Worm (Caenorhabditis elegans) whole organism, early embryonic: Measurements from ENCODE around the gene dgtr-1.

ENCODE experiments used
- F13C5.2 ChIP-seq: sonication (generic microtip); optimal IDR thresholded peaks from 2 replicates; lab custom pipeline; 2017; ENCODE audit warnings: mild to moderate bottlenecking, missing genetic modification characterization, inconsistent platforms, missing compliant biosample characterization
- ama-1 ChIP-seq: fragments of 150-350 bp; optimal IDR thresholded peaks from 2 replicates; lab custom pipeline; 2014
- ceh-13 ChIP-seq: fragments of 200-800 bp; sonication (Bioruptor generic); optimal IDR thresholded peaks from 2 replicates; lab custom pipeline; 2018; ENCODE audit warnings: mild to moderate bottlenecking, missing genetic modification characterization, missing compliant biosample characterization
- ceh-36 ChIP-seq: sonication (generic microtip); optimal IDR thresholded peaks from 2 replicates; lab custom pipeline; 2016; ENCODE audit warnings: missing genetic modification characterization, inconsistent platforms, missing compliant biosample characterization
- flt-1 ChIP-seq: fragments of 200-800 bp; sonication (Bioruptor generic); IDR thresholded peaks from 2 replicates; pipeline ENCODE4 v1.3.6; 2022; ENCODE audit warnings: missing genetic modification characterization, missing compliant biosample characterization
- scrt-1 ChIP-seq: fragments of 200-800 bp; sonication (Bioruptor generic); IDR thresholded peaks from 2 replicates; pipeline ENCODE4 v1.3.6; 2022; ENCODE audit warnings: missing genetic modification characterization, missing compliant biosample characterization

DNA sequence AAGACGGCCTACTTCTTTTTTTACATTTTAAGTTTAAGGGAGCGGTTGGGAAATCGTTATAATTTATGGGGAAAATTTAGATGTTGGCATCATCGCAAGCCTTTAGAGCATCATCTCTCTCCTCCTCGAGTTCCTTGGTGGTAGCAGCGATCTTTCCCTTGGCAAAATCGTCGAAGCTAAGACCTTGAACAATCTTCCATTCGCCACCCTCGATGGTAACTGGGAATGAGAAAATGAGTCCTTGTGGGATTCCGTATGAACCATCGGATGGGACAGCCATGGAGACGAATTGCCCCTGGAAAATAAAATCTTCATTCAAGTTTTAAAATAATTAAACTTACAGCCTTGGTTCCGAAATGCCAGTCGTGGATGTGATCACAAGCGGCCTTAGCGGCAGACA lies 18.4 kb downstream of the dgtr-1 start:
- TF ChIP-seq ceh-36 (tag; lab: Kevin White, UChicago): no peak
- no peak for TF ChIP-seq scrt-1 (GFP tag; lab: Robert Waterston, UW)
- TF ChIP-seq F13C5.2: no peak
- no peak for TF ChIP-seq ama-1 (lab: Kevin White, UChicago)
- TF ChIP-seq ceh-13 (GFP tag; lab: Kevin White, UChicago): no peak
- TF ChIP-seq flt-1 (GFP tag; lab: Robert Waterston, UW): no peak
